Fruit fly (Drosophila melanogaster): Measurements from ENCODE around the gene CG33764.

The CG33764 gene

DNA sequence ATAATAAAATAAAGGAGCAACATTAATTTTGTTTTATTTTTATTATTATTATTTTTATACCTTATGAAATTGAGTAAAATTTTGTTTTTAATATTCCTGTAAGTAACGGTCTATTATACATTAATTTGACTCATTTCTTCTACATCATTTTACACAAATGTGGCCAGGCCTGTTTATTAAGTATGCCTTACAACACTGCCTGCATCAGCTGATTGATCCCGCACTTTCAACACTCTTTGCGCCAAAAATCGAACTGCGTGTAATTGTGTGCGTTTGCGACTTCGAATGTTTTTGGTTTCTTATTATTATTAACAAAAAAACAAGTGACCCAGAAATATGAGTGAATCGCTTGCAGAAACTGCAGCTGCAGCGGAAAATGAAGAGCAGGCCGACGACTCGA, 46.0 kb upstream of the CG33764 start, which contains the start of gene Claspin (continued):
- TF ChIP-seq CG33557 (GFP tag; optimal IDR thresholded peaks at IDR 0.05) = no peak
- peak; percentile 53 for TF ChIP-seq lab (GFP tag; optimal IDR thresholded peaks at IDR 0.05)
- peak; percentile 31; the same call in 1 of the 2 replicates for TF ChIP-seq NFAT (GFP tag; IDR thresholded peaks at IDR 0.05)
- no peak for TF ChIP-seq Asciz (GFP tag; optimal IDR thresholded peaks at IDR 0.05)
- TF ChIP-seq HHEX (GFP tag; optimal IDR thresholded peaks at IDR 0.05) = no peak
- peak; percentile 32 for TF ChIP-seq grau (tag; optimal IDR thresholded peaks at IDR 0.05)
- peak; percentile 49; the same call in 1 of the 3 replicates for TF ChIP-seq Opbp (GFP tag; IDR thresholded peaks at IDR 0.05; ENCODE audit: partially characterized antibody)
- peak; percentile 13; the same call in 1 of the 2 replicates for TF ChIP-seq CG10366 (GFP tag; IDR thresholded peaks at IDR 0.05)
- TF ChIP-seq bowl (GFP tag; IDR thresholded peaks at IDR 0.05) = no peak
- no peak for TF ChIP-seq crc (GFP tag; optimal IDR thresholded peaks at IDR 0.05)
- TF ChIP-seq gsb-n (tag; optimal IDR thresholded peaks at IDR 0.05) = no peak
- TF ChIP-seq so (GFP tag; IDR thresholded peaks at IDR 0.05) = no peak
- TF ChIP-seq Doc2 (GFP tag; IDR thresholded peaks at IDR 0.05) = no peak
- TF ChIP-seq ham (GFP tag; IDR thresholded peaks at IDR 0.05) = no peak
- TF ChIP-seq Ets65A (GFP tag) = peak; percentile 96
- TF ChIP-seq Hr51 (GFP tag; optimal IDR thresholded peaks at IDR 0.05) = peak in 1 of 2 experiments; percentile 29
- TF ChIP-seq CG10274 (GFP tag; optimal IDR thresholded peaks at IDR 0.05) = no peak
- no peak for TF ChIP-seq CG31224 (GFP tag; IDR thresholded peaks at IDR 0.05)
- TF ChIP-seq dysf (GFP tag; IDR thresholded peaks at IDR 0.05) = peak; percentile 30; the same call in 1 of the 3 replicates
- TF ChIP-seq phol (tag; optimal IDR thresholded peaks at IDR 0.05) = no peak
- no peak for TF ChIP-seq lola (GFP tag; optimal IDR thresholded peaks at IDR 0.05)
- no peak for TF ChIP-seq pfk (GFP tag; optimal IDR thresholded peaks at IDR 0.05)
- TF ChIP-seq hth (optimal IDR thresholded peaks at IDR 0.05) = no peak
- no peak for TF ChIP-seq HLHmδ (GFP tag; optimal IDR thresholded peaks at IDR 0.05)
- TF ChIP-seq CG17359 (tag; optimal IDR thresholded peaks at IDR 0.05) = peak; percentile 11
- TF ChIP-seq CG15269 (tag; optimal IDR thresholded peaks at IDR 0.05) = no peak
- TF ChIP-seq sr (GFP tag; IDR thresholded peaks at IDR 0.05) = no peak
- TF ChIP-seq CG7963 (GFP tag; IDR thresholded peaks at IDR 0.05; ENCODE audit: partially characterized antibody) = 0 out of 3 replicates have a peak, but pooled peaks have one; percentile 8
- no peak for TF ChIP-seq CG1529 (GFP tag; optimal IDR thresholded peaks at IDR 0.05)
- TF ChIP-seq btn (GFP tag; optimal IDR thresholded peaks at IDR 0.05) = no peak
- no peak for TF ChIP-seq CG8765 (GFP tag; IDR thresholded peaks at IDR 0.05)
- no peak for TF ChIP-seq crol (GFP tag; IDR thresholded peaks at IDR 0.05)
- no peak for TF ChIP-seq CG10431 (GFP tag; optimal IDR thresholded peaks at IDR 0.05)
- TF ChIP-seq lilli (GFP tag; optimal IDR thresholded peaks at IDR 0.05) = peak; percentile 65
- no peak for TF ChIP-seq ab (GFP tag; optimal IDR thresholded peaks at IDR 0.05)
- TF ChIP-seq CG17612 (GFP tag; IDR thresholded peaks at IDR 0.05) = no peak
- TF ChIP-seq CG30431 (GFP tag; optimal IDR thresholded peaks at IDR 0.05) = no peak
- TF ChIP-seq CG12236 (GFP tag; optimal IDR thresholded peaks at IDR 0.05) = no peak
- no peak for TF ChIP-seq hkb (optimal IDR thresholded peaks at IDR 0.05)
- TF ChIP-seq hkb (GFP tag; IDR thresholded peaks at IDR 0.05) = peak; percentile 20
- peak; percentile 18 for TF ChIP-seq slou (GFP tag; optimal IDR thresholded peaks at IDR 0.05)
- no peak for TF ChIP-seq stc (GFP tag; IDR thresholded peaks at IDR 0.05)
- TF ChIP-seq CG7928 (GFP tag; optimal IDR thresholded peaks at IDR 0.05) = no peak
- TF ChIP-seq sens-2 (GFP tag; IDR thresholded peaks at IDR 0.05) = no peak
- no peak for TF ChIP-seq Spps (tag; optimal IDR thresholded peaks at IDR 0.05)
- TF ChIP-seq CG14965 (GFP tag; optimal IDR thresholded peaks at IDR 0.05; ENCODE audit: borderline replicate concordance) = no peak
- TF ChIP-seq CG9817 (tag; optimal IDR thresholded peaks at IDR 0.05) = peak; percentile 38
- TF ChIP-seq CG18619 (GFP tag; optimal IDR thresholded peaks at IDR 0.05) = no peak
- TF ChIP-seq sna (GFP tag; IDR thresholded peaks at IDR 0.05; ENCODE audit: partially characterized antibody) = no peak
- no peak for TF ChIP-seq CG9215 (GFP tag; IDR thresholded peaks at IDR 0.05)
- no peak for TF ChIP-seq Atf3 (GFP tag; optimal IDR thresholded peaks at IDR 0.05)
- TF ChIP-seq CG3407 (GFP tag; optimal IDR thresholded peaks at IDR 0.05) = no peak
